Worm (Caenorhabditis elegans): ENCODE data around the gene str-138.
A peak's percentile ranks its signal among the peaks of the same experiment; 100 is the strongest.

Gene str-138

DNA sequence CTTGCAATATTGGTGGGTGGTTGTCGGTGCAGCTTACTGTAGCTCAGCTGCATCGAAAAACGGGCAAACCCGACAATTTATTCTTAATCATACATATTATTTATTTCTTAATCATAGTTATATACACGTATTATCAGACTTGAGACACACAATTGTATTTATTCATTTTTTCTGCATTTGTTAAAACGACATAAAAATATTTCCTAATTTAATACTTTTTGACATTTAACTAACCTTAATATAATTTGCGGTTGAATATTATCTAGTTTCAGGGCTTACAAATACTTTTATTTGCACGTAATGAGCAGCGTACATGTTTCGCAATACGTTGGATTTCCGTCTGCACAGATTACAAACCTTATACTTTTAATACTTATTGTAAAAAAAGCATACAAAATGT, at the start of gene str-138:
TSS of gene str-138 (plus strand) at position 301 of the 400 bp plus-strand sequence.
- TF ChIP-seq ceh-82 (tag; optimal IDR thresholded peaks at IDR 0.05) (no peak), ztf-11 (tag; optimal IDR thresholded peaks at IDR 0.05) (no peak)

DNA sequence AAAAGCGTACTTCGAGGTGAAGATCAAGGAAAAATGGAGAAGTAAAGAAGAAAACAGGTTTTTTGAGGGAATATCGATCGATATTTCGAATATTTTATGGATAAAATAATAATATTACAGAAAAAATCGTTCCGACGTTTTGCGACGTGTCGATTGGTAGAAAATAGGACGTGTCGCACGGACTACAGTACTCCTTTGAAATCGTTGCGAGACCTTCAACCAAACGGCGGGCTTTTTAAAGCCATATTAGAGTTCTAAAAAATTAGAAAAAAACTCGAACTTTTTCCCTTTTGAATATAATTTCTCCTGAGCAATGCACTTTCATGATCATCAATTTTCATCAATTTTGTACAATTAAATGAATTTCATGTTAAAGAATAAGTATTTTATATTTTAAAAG, 48.4 kb upstream of the str-138 start, which contains the start of gene Y97E10AR.4:
TSS of gene Y97E10AR.4 (minus strand) at position 131 of the 400 bp plus-strand sequence.
- TF ChIP-seq nhr-85 (tag), result peak; percentile 42
- no peak for TF ChIP-seq ceh-90 (tag; optimal IDR thresholded peaks at IDR 0.05)

DNA sequence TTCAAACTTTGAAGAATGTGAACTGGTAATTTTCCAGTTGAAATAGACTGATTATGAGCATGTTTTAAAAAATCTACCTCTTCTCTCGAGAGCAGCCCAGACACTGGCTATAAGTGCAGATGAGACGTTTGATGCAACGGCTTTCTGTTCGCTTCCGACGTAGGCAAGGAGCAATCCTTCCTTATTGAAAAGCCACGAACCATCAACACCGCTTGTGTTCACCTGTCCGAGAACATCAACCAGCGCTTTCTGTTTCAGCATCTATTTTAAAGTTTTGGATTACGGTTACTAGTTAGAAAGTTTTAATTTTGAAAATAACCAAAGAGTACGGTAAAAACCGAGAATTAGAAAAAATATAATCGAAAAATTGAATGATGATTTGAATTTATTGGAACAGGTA, 47.6 kb upstream of the str-138 start, which contains the start of gene lmtr-2:
TSS of gene lmtr-2 (minus strand) at position 261 of the 400 bp plus-strand sequence.
- TF ChIP-seq C34B4.2 (tag; optimal IDR thresholded peaks at IDR 0.05) (no peak), xbp-1 (tag; optimal IDR thresholded peaks at IDR 0.05) (no peak), ama-1 (optimal IDR thresholded peaks at IDR 0.05) (peak; percentile 22)

DNA sequence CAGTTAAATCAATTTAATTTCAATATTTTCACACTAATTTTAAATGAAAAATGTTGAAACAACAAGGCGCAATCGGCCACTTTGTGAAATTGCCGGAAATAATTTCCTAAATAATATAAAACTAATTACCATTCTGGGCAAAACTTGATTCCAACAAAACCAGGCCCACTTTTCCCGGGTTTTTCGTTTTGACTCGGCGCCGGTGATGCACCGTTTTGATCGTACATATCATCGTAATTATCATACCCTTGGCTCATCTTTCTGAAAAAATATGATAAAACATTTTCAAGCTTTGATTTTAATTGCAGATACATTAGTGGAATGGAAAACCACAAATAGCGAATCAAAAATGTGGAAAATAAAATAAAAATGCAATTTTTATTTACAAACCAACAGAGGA, 46.4 kb upstream of the str-138 start, which contains the start of gene rpb-9:
TSS of gene rpb-9 (minus strand) at position 314 of the 400 bp plus-strand sequence.
- TF ChIP-seq ceh-90 (tag; optimal IDR thresholded peaks at IDR 0.05) (no peak), efl-1 (optimal IDR thresholded peaks at IDR 0.05) (no peak), efl-1 (GFP tag; optimal IDR thresholded peaks at IDR 0.05 in 1 of 2) (peak in 1 of 2 experiments; percentile 36)

- TF ChIP-seq unc-98 (GFP tag; IDR thresholded peaks at IDR 0.05) (no peak), mep-1 (tag; optimal IDR thresholded peaks at IDR 0.05) (peak; percentile 44), blmp-1 (tag; optimal IDR thresholded peaks at IDR 0.05) (peak; percentile 5), nhr-19 (GFP tag; conservative IDR thresholded peaks at IDR 0.05) (no peak), ceh-88 (GFP tag; IDR thresholded peaks at IDR 0.05) (no peak), mdl-1 (tag; optimal IDR thresholded peaks at IDR 0.05) (peak in 1 of 2 experiments; percentile 63), elt-2 (tag; optimal IDR thresholded peaks at IDR 0.05) (no peak), egl-13 (tag; optimal IDR thresholded peaks at IDR 0.05) (no peak), nhr-71 (tag; optimal IDR thresholded peaks at IDR 0.05) (peak; percentile 23), lin-14 (GFP tag; optimal IDR thresholded peaks at IDR 0.05) (peak; percentile 54), unc-130 (tag; optimal IDR thresholded peaks at IDR 0.05) (no peak), dpl-1 (GFP tag; optimal IDR thresholded peaks at IDR 0.05) (peak; percentile 4 to 54 (median 29)), snu-23 (GFP tag; optimal IDR thresholded peaks at IDR 0.05) (peak; percentile 36), snpc-4 (tag; optimal IDR thresholded peaks at IDR 0.05) (peak; percentile 16), efl-1 (optimal IDR thresholded peaks at IDR 0.05) (peak; percentile 41 to 51), efl-1 (GFP tag; optimal IDR thresholded peaks at IDR 0.05 in 1 of 2) (peak; percentile 55 to 73), hlh-4 (tag; optimal IDR thresholded peaks at IDR 0.05) (no peak), fkh-10 (GFP tag; optimal IDR thresholded peaks at IDR 0.05) (no peak), C16A3.4 (tag; optimal IDR thresholded peaks at IDR 0.05) (peak; percentile 46), nhr-20 (tag; optimal IDR thresholded peaks at IDR 0.05) (no peak), lin-35 (GFP tag; optimal IDR thresholded peaks at IDR 0.05) (peak; percentile 38 to 78), ceh-82 (tag; optimal IDR thresholded peaks at IDR 0.05) (peak in 1 of 3 experiments; percentile 26), lsy-2 (tag; optimal IDR thresholded peaks at IDR 0.05) (peak in 1 of 2 experiments; percentile 50), elt-3 (tag; optimal IDR thresholded peaks at IDR 0.05) (no peak), lin-15B (tag; optimal IDR thresholded peaks at IDR 0.05) (peak; percentile 20), nhr-77 (tag; optimal IDR thresholded peaks at IDR 0.05) (no peak)
Measured at ce11 chrV:8013901-8014388, 44.5 kb upstream of the str-138 start, which contains the start of gene Y97E10AR.6. Y97E10AR.6 (minus strand) TSS chrV:8013951.

- peak; percentile 67 for TF ChIP-seq snpc-4 (tag; optimal IDR thresholded peaks at IDR 0.05)
Measured at ce11 chrV:8014710-8015314, 43.6 kb upstream of the str-138 start.

All from whole organism, L1 larva.